Worm (Caenorhabditis elegans): Measurements from ENCODE around the gene des-2.

des-2 gene

DNA sequence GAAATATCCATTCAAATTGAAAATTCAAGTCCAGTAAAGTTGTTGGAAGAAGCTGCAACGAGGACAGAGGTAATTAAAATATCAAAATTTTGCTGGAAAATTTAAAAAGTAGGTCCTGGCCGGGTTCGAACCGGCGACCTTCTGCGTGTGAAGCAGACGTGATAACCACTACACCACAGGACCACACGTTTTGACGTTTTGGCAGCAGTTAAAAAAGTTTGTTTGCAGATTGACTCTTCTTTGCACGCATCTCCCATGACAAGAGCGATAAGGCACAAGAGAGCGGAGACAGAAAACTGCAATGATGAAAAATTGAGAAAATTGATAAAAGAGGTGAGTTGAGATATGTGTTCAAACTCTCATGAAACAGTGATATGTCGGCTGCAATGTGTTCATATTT is 9.4 kb downstream of the des-2 start (continued):
- TF ChIP-seq somi-1 (GFP tag; optimal IDR thresholded peaks at IDR 0.05) (peak; percentile 21), rpc-1 (optimal IDR thresholded peaks at IDR 0.05) (peak; percentile 64), rpc-1 (tag; optimal IDR thresholded peaks at IDR 0.05) (peak; percentile 83), athp-1 (tag; optimal IDR thresholded peaks at IDR 0.05) (peak; percentile 63)

DNA sequence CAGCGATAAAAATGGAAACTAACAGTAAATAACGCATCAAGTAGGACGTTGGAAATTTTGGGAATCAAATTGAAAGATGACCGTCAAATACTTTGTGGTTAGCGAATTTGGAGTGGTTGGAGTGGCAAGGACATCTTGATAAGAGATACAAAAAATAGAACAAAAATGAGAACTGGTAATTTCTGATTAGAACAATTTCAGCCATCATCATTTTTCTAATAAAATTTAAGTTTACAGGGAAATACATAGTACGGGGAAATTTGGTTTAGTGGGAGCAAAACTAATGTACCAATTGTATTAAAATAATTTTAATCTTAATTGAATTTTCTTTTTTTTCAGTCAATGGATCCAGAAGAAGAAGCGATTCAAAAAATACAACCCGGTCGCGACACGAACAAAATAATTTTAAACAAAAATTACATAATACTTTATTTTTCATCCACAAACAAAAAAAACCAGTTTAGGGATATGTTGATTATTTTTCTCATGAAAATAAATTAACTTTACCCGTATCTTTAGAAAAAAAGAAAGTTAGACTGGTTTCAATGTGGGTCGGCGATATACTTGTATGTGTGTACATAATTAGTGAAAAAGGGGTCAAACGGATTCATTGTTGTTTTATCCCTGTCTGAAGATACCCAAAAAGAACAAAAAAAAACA is 10.5 kb downstream of the des-2 start, which contains the start of the genes K03B8.8 and grl-3:
Gene K03B8.8 (minus strand): TSS at position 101 of the 660 bp plus-strand sequence.
Gene grl-3 (plus strand): TSS at position 610 of the 660 bp plus-strand sequence.
- TF ChIP-seq attf-5 (GFP tag; optimal IDR thresholded peaks at IDR 0.05) (no peak), pbrm-1 (GFP tag; IDR thresholded peaks at IDR 0.05) (no peak), hmg-20 (GFP tag; IDR thresholded peaks at IDR 0.05) (no peak), Y53F4B.3 (GFP tag; IDR thresholded peaks at IDR 0.05) (no peak), atf-7 (tag; optimal IDR thresholded peaks at IDR 0.05) (no peak), unc-62 (GFP tag; optimal IDR thresholded peaks at IDR 0.05) (no peak), ztf-28 (GFP tag; IDR thresholded peaks at IDR 0.05) (no peak), B0261.1 (tag; optimal IDR thresholded peaks at IDR 0.05) (no peak), B0035.1 (tag; optimal IDR thresholded peaks at IDR 0.05) (no peak), rpc-1 (optimal IDR thresholded peaks at IDR 0.05) (no peak), rpc-1 (tag; optimal IDR thresholded peaks at IDR 0.05) (no peak), ZK185.1 (tag; optimal IDR thresholded peaks at IDR 0.05; ENCODE audit: poor library complexity, severe bottlenecking) (no peak), pha-4 (tag; optimal IDR thresholded peaks at IDR 0.05) (no peak)

DNA sequence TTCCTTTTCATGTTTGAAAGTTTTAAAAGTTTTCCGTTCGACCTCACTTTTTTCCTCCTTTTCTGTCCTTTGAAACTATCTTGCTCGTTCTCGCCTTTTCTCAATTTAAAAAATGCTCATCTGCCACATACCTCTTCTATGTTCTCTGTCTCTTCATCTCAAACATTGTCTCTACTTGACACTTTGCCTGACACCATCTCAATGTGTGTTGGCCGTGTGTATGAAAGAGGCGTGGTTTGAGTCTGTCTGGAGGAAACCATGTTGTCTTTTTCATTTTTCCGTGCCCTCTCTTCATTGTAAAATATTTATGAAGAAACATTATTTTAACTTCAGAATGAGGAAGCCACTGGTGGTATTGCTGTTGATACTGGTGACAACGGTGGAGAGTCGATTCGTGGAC is 14.3 kb downstream of the des-2 start, which contains the start of gene K03B8.6:
Gene K03B8.6 (plus strand): TSS at position 334 of the 400 bp plus-strand sequence.
- no peak for TF ChIP-seq zfh-2 (GFP tag; conservative IDR thresholded peaks at IDR 0.05)

DNA sequence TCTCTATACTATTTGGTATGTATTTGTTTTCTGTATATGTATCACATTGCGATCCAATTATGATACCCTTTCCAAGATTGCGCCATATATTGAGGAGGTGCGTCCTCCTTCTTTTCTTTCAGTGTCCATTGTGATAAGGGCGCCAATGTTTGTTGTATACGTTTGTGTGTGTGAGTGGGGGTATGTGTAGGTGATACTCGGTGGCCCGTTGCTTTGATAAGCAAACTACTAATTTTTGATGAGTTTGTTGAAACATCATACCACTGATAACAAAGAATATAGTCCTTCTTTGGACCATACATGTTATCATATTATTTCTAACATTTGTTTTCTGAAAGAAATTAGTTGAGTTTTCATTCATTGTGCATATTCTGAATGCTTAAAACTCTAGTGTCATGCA is 17.8 kb downstream of the des-2 start:
- no peak for TF ChIP-seq F23B12.7 (tag; optimal IDR thresholded peaks at IDR 0.05; ENCODE audit: insufficient read depth)
- TF ChIP-seq sptf-2 (GFP tag; optimal IDR thresholded peaks at IDR 0.05), result no peak
- no peak for TF ChIP-seq mes-4 (tag; optimal IDR thresholded peaks at IDR 0.05)
- no peak for TF ChIP-seq lin-54 (GFP tag; optimal IDR thresholded peaks at IDR 0.05)
- no peak for TF ChIP-seq unc-130 (GFP tag; optimal IDR thresholded peaks at IDR 0.05)
- TF ChIP-seq ztf-26 (tag; optimal IDR thresholded peaks at IDR 0.05), result no peak
- TF ChIP-seq cebp-2 (GFP tag; IDR thresholded peaks at IDR 0.05), result no peak
- TF ChIP-seq nhr-90 (tag; optimal IDR thresholded peaks at IDR 0.05), result no peak
- no peak for TF ChIP-seq attf-5 (GFP tag; optimal IDR thresholded peaks at IDR 0.05)
- TF ChIP-seq madf-10 (tag; optimal IDR thresholded peaks at IDR 0.05), result no peak
- TF ChIP-seq ekl-4 (GFP tag; IDR thresholded peaks at IDR 0.05), result no peak
- TF ChIP-seq tlf-1 (GFP tag; optimal IDR thresholded peaks at IDR 0.05), result no peak
- TF ChIP-seq ceh-100 (GFP tag; IDR thresholded peaks at IDR 0.05), result no peak
- no peak for TF ChIP-seq B0035.1 (tag; optimal IDR thresholded peaks at IDR 0.05)
- no peak for TF ChIP-seq Y56A3A.18 (GFP tag; IDR thresholded peaks at IDR 0.05)

DNA sequence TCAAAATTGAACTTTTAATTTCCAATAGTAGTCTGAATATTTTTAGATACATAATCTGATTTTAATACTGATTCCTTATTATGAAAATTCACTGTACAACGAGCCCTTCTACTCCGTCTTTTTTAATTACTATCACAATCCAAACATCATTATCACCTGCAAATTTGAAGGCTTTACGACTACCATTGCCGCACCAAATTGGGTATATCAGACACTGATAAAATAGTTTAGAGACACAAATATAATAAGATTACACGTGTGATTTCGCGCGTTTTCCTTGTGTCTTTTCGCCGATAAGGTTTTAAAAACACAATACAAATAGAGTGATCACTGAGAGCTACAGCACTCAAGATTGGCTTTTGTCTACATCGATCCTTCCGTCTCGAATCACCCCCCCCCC is 18.4 kb downstream of the des-2 start:
- no peak for TF ChIP-seq somi-1 (GFP tag; optimal IDR thresholded peaks at IDR 0.05)
- no peak for TF ChIP-seq attf-5 (GFP tag; optimal IDR thresholded peaks at IDR 0.05)
- no peak for TF ChIP-seq attf-3 (GFP tag; conservative IDR thresholded peaks at IDR 0.05)
- TF ChIP-seq xnd-1 (tag; optimal IDR thresholded peaks at IDR 0.05), result no peak
- no peak for TF ChIP-seq rec-8 (tag; optimal IDR thresholded peaks at IDR 0.05)
- TF ChIP-seq mel-28 (tag; optimal IDR thresholded peaks at IDR 0.05; ENCODE audit: borderline replicate concordance), result no peak
- TF ChIP-seq pbrm-1 (GFP tag; IDR thresholded peaks at IDR 0.05), result no peak
- TF ChIP-seq aptf-3 (GFP tag; IDR thresholded peaks at IDR 0.05), result no peak
- TF ChIP-seq K12H6.12 (tag; optimal IDR thresholded peaks at IDR 0.05), result no peak
- TF ChIP-seq atf-7 (tag; optimal IDR thresholded peaks at IDR 0.05), result no peak
- TF ChIP-seq rcor-1 (GFP tag; IDR thresholded peaks at IDR 0.05), result no peak
- TF ChIP-seq hlh-26 (GFP tag; conservative IDR thresholded peaks at IDR 0.05), result no peak
- no peak for TF ChIP-seq lin-40 (tag; optimal IDR thresholded peaks at IDR 0.05)
- no peak for TF ChIP-seq mxl-1 (tag; optimal IDR thresholded peaks at IDR 0.05)
- no peak for TF ChIP-seq lsl-1 (GFP tag; optimal IDR thresholded peaks at IDR 0.05)
- TF ChIP-seq hsf-1 (GFP tag; IDR thresholded peaks at IDR 0.05), result no peak
- no peak for TF ChIP-seq nfya-1 (tag; optimal IDR thresholded peaks at IDR 0.05; ENCODE audit: borderline replicate concordance, insufficient read depth)
